Worm (Caenorhabditis elegans): ENCODE measurements around the gene C11E4.8.

DNA sequence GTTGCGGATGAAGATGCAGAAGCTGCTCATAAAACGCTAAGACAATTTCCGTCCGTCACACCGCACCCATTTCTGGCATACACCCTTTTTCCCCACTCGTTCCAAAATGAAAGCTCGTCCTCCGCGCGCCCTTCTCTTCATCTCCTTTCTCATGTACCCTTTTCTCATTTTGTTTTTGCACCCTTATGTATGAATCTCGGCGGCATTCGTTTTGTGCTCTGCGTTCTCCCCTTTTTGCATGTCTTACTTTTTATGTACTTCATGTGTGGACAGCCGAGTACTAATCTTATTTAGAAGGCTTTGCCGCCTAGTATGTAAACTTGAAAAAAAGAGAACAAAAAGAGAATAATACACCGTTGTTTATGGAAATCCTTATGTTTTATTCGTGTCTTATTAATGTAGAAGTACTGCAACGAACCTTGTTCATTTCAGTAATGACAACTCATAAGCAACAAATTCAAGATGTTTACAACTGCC, 27.9 kb downstream of the C11E4.8 start, which contains the start of gene F34H10.4:
- TF ChIP-seq ama-1 (optimal IDR thresholded peaks at IDR 0.05) = no peak
- no peak for TF ChIP-seq hnd-1 (tag; optimal IDR thresholded peaks at IDR 0.05)
- no peak for TF ChIP-seq ets-7 (tag; optimal IDR thresholded peaks at IDR 0.05)
- TF ChIP-seq flt-1 (GFP tag; IDR thresholded peaks at IDR 0.05) = no peak
- no peak for TF ChIP-seq ceh-36 (tag; optimal IDR thresholded peaks at IDR 0.05)

Data from whole organism, early embryonic.